Worm (Caenorhabditis elegans) whole organism, early embryonic: ENCODE data around the gene ZK675.4.
A peak's percentile ranks its signal among the peaks of the same experiment; 100 is the strongest.

ENCODE experiments used
- B0310.2 ChIP-seq: sonication (generic microtip); optimal IDR thresholded peaks from 2 replicates; lab custom pipeline; 2016; ENCODE audit warnings: mild to moderate bottlenecking, missing genetic modification characterization, missing compliant biosample characterization
- F13C5.2 ChIP-seq: sonication (generic microtip); optimal IDR thresholded peaks from 2 replicates; lab custom pipeline; 2017; ENCODE audit warnings: mild to moderate bottlenecking, missing genetic modification characterization, inconsistent platforms, missing compliant biosample characterization
- aly-1 ChIP-seq: sonication (generic microtip); optimal IDR thresholded peaks from 2 replicates; lab custom pipeline; 2016; ENCODE audit warnings: missing genetic modification characterization, missing compliant biosample characterization
- ama-1 ChIP-seq: fragments of 150-350 bp; optimal IDR thresholded peaks from 2 replicates; lab custom pipeline; 2014
- ceh-13 ChIP-seq: fragments of 200-800 bp; sonication (Bioruptor generic); optimal IDR thresholded peaks from 2 replicates; lab custom pipeline; 2018; ENCODE audit warnings: mild to moderate bottlenecking, missing genetic modification characterization, missing compliant biosample characterization
- ceh-36 ChIP-seq: sonication (generic microtip); optimal IDR thresholded peaks from 2 replicates; lab custom pipeline; 2016; ENCODE audit warnings: missing genetic modification characterization, inconsistent platforms, missing compliant biosample characterization
- ets-7 ChIP-seq: sonication (generic microtip); optimal IDR thresholded peaks from 2 replicates; lab custom pipeline; 2016; ENCODE audit warnings: missing genotype, missing genetic modification characterization, missing compliant biosample characterization
- flt-1 ChIP-seq: fragments of 200-800 bp; sonication (Bioruptor generic); IDR thresholded peaks from 2 replicates; pipeline ENCODE4 v1.3.6; 2022; ENCODE audit warnings: missing genetic modification characterization, missing compliant biosample characterization
- hmbx-1 ChIP-seq: sonication (generic microtip); optimal IDR thresholded peaks from 2 replicates; lab custom pipeline; 2016; ENCODE audit warnings: mild to moderate bottlenecking, missing genetic modification characterization, missing compliant biosample characterization
- hmg-4 ChIP-seq: fragments of 200-800 bp; sonication (Bioruptor generic); optimal IDR thresholded peaks from 2 replicates; lab custom pipeline; 2018; ENCODE audit warnings: mild to moderate bottlenecking, missing genetic modification characterization, missing compliant biosample characterization
- hnd-1 ChIP-seq: sonication (generic microtip); optimal IDR thresholded peaks from 2 replicates; lab custom pipeline; 2016; ENCODE audit warnings: missing genetic modification characterization, missing compliant biosample characterization
- pes-1 ChIP-seq: fragments of 200-800 bp; sonication (Bioruptor generic); IDR thresholded peaks from 2 replicates; pipeline ENCODE4 v1.3.6; 2022; ENCODE audit warnings: missing genetic modification reagents, missing genetic modification characterization, missing compliant biosample characterization
- scrt-1 ChIP-seq: fragments of 200-800 bp; sonication (Bioruptor generic); IDR thresholded peaks from 2 replicates; pipeline ENCODE4 v1.3.6; 2022; ENCODE audit warnings: missing genetic modification characterization, missing compliant biosample characterization
- sea-1 ChIP-seq: fragments of 200-800 bp; sonication (Bioruptor generic); conservative IDR thresholded peaks from 2 replicates; pipeline ENCODE4 v1.3.6; 2022; ENCODE audit warnings: missing genetic modification characterization, missing compliant biosample characterization
- tbx-11 ChIP-seq: fragments of 200-800 bp; sonication (Bioruptor generic); IDR thresholded peaks from 2 replicates; pipeline ENCODE4 v1.3.6; 2022; ENCODE audit warnings: missing genetic modification characterization, missing compliant biosample characterization
- tbx-37 ChIP-seq: fragments of 200-800 bp; sonication (Bioruptor generic); conservative IDR thresholded peaks from 2 replicates; pipeline ENCODE4 v1.3.6; 2022; ENCODE audit warnings: missing genetic modification reagents, missing genetic modification characterization, missing compliant biosample characterization
- tra-4 ChIP-seq: sonication (generic microtip); optimal IDR thresholded peaks from 2 replicates; lab custom pipeline; 2017; ENCODE audit warnings: missing genetic modification characterization, missing compliant biosample characterization

ZK675.4 gene

DNA sequence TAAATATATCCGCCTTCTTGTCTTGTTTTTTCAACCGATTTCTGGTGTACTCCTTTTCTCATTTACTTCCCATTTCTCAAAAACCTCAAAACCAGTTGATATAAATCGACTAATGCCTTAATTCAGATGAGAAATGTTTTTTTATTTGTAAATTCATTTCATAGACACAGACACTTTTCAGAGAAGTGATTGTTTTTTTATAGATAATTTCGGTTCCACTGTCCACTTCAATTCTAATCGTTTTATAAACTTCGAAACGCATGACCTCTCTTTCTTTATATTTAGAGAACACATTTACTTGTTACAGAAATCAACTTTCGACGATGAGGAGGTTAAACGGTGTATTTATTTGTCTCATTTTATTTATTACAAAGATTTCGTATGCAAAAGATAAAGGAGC is 29.7 kb downstream of the ZK675.4 start, which contains the start of gene ZK669.3:
Gene ZK669.3, plus strand, starts transcription at position 301 of the 400 bp plus-strand sequence.
- TF ChIP-seq B0310.2 (tag; lab: Kevin White, UChicago) (no peak), hmg-4 (GFP tag; lab: Kevin White, UChicago) (no peak), sea-1 (GFP tag; lab: Robert Waterston, UW) (no peak)

DNA sequence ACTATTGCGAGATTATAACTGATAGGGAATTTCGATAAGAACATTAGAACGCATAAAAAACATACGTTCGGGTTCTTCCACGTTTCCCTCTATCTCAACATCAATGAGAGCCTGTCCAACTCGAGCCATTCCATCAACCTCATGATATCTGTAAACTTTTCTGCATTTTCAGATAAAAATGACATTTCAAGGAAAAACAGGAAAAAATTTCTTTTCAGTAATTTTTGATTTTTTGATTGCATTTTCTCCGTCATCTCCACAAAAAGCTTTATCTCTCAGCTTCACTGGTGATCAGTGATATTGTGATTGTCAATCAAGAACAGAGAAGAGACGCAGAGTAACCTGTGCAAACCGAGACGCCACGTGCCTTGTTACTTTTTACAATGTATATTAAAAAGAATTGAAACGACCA is 33.2 kb downstream of the ZK675.4 start:
- TF ChIP-seq hmbx-1 (tag; lab: Kevin White, UChicago) (no peak), F13C5.2 (tag; lab: Kevin White, UChicago) (no peak), hnd-1 (tag; lab: Kevin White, UChicago) (no peak), tra-4 (tag; lab: Kevin White, UChicago) (no peak), ceh-36 (no peak), ama-1 (lab: Kevin White, UChicago) (no peak), tbx-37 (GFP tag; lab: Robert Waterston, UW) (no peak), tbx-11 (no peak), pes-1 (GFP tag; lab: Robert Waterston, UW) (no peak), flt-1 (GFP tag; lab: Robert Waterston, UW) (no peak)

DNA sequence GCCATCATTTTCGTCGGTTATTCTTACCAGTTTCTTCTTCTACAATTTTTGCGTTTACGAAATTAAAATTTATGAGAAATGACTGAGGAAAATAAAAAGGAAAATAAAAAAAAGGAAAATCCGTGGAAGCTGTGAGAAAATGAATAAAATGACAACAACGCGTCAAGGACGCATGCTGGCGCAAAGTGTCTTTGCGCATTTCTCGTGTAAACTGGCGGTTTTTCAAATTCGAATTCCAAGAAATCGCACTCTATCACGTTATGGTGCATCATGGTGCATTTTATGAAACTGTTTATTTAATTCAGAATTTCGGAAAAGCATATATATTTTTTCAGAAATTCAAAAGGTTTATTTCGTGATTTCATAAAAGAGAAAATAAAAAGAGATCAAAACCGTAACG is 34.1 kb downstream of the ZK675.4 start, which contains the start of gene dbt-1:
Gene dbt-1, minus strand, starts transcription at position 39 of the 400 bp plus-strand sequence.
- peak; percentile 3 for TF ChIP-seq F13C5.2 (tag; lab: Kevin White, UChicago)
- TF ChIP-seq tbx-11, result no peak
- TF ChIP-seq tra-4 (tag; lab: Kevin White, UChicago), result no peak

DNA sequence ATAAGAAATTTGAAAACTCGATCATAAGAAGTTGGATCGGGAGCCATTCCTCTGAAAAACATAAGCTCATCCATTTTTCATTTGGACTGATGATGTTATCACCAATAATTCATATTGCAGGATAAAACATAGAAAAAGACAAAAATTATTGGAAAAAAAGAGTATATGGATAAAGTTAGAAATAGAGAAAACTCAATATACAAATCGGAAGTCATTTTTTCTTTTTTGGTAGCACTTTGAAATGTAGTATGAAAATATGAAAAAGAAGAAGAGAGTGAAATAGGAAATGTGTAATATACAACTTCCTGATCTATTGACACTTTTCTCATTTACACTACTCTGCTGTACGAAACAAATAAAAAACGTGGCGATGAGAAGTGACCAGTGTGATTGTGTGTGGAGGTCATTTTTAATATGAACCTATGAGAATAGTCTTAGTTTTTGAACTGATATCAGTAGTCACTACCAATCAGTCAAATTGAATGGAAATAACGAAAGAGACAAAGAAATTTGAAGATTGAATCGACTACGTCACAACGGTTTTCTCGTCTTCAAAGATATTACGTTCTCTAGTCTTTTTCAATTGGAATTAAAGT is 35.8 kb downstream of the ZK675.4 start, which contains the start of gene ZK669.5:
Gene ZK669.5, minus strand, starts transcription at position 51 of the 596 bp plus-strand sequence.
- no peak for TF ChIP-seq tbx-37 (GFP tag; lab: Robert Waterston, UW)
- TF ChIP-seq hnd-1 (tag; lab: Kevin White, UChicago), result no peak
- no peak for TF ChIP-seq hmg-4 (GFP tag; lab: Kevin White, UChicago)
- TF ChIP-seq aly-1 (tag; lab: Kevin White, UChicago), result no peak
- TF ChIP-seq sea-1 (GFP tag; lab: Robert Waterston, UW), result no peak
- TF ChIP-seq ama-1 (lab: Kevin White, UChicago), result no peak
- no peak for TF ChIP-seq pes-1 (GFP tag; lab: Robert Waterston, UW)
- TF ChIP-seq ceh-36, result no peak
- TF ChIP-seq scrt-1 (GFP tag; lab: Robert Waterston, UW), result no peak
- TF ChIP-seq ceh-13 (GFP tag; lab: Kevin White, UChicago), result no peak
- no peak for TF ChIP-seq flt-1 (GFP tag; lab: Robert Waterston, UW)
- no peak for TF ChIP-seq ets-7
- TF ChIP-seq tbx-11, result no peak
- no peak for TF ChIP-seq tra-4 (tag; lab: Kevin White, UChicago)
- TF ChIP-seq hmbx-1 (tag; lab: Kevin White, UChicago), result no peak
- no peak for TF ChIP-seq F13C5.2 (tag; lab: Kevin White, UChicago)
- no peak for TF ChIP-seq B0310.2 (tag; lab: Kevin White, UChicago)

DNA sequence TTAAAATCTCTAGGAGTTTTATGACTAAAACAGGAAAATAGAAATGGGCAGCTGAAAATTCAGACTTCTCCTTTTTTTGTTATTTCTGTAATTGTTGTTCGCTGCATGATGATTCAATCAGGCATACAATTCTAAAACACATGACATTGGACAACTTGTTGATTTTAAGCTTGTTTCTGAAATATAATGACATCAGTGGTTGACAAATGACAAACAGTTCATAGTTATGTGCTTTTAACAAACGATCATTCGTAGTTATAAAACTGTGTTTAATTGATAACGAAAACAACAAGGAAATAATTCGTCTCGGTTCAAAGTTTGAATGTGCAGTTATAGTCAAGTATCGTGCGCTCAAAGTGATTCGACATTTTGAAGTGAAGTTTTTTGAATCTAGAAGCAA is 37.2 kb downstream of the ZK675.4 start:
- TF ChIP-seq hmg-4 (GFP tag; lab: Kevin White, UChicago), result no peak
- no peak for TF ChIP-seq tra-4 (tag; lab: Kevin White, UChicago)
- TF ChIP-seq hnd-1 (tag; lab: Kevin White, UChicago), result no peak
- TF ChIP-seq F13C5.2 (tag; lab: Kevin White, UChicago), result no peak
- TF ChIP-seq ama-1 (lab: Kevin White, UChicago), result no peak
- TF ChIP-seq ceh-36, result no peak
- TF ChIP-seq sea-1 (GFP tag; lab: Robert Waterston, UW), result no peak
- TF ChIP-seq pes-1 (GFP tag; lab: Robert Waterston, UW), result no peak
- no peak for TF ChIP-seq B0310.2 (tag; lab: Kevin White, UChicago)
- no peak for TF ChIP-seq ceh-13 (GFP tag; lab: Kevin White, UChicago)

DNA sequence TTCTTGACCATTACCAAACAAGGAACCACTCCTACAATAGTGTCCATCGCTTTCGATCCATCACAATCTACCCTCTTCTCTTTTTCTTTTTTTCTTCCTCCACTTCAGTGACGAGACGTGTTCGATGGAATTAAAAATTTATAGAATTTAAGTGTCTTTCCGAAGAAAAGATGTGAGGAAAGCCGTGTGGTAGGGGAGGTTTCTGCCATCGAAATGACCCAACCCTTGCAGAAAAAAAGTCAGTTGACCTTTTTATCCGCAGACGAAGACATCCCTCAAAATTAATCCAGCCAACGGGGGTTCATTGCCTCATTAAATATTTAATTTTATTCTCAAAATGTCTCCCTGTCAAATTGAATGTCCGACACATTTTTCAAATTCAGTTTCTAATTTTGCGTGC is 44.4 kb downstream of the ZK675.4 start:
- TF ChIP-seq tbx-11 (no peak), hnd-1 (tag; lab: Kevin White, UChicago) (no peak), sea-1 (GFP tag; lab: Robert Waterston, UW) (no peak), ama-1 (lab: Kevin White, UChicago) (no peak), aly-1 (tag; lab: Kevin White, UChicago) (no peak), scrt-1 (GFP tag; lab: Robert Waterston, UW) (no peak), ceh-13 (GFP tag; lab: Kevin White, UChicago) (no peak), ceh-36 (no peak), ets-7 (no peak), pes-1 (GFP tag; lab: Robert Waterston, UW) (no peak), hmg-4 (GFP tag; lab: Kevin White, UChicago) (no peak), tbx-37 (GFP tag; lab: Robert Waterston, UW) (no peak), flt-1 (GFP tag; lab: Robert Waterston, UW) (no peak)

DNA sequence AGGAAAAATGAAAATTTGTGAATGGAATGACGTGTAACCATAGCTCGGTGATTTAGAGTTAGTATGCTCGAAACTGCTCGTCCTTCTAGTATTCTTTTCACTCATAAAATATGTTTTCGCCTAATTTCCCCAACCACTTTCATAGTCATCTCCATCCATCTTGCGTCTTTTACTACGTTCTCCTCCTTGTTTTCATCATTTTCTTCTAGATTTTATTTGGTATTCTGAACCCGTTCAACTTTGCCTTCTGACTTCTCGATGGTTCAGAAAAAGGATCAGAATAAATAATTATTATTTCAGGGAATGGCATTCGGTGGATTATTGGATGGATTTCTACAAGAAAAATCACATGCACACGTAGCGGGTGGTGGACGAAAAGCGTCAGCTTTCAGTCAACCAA is 47.4 kb downstream of the ZK675.4 start, which contains the start of gene C04H4.1:
Gene C04H4.1, plus strand, starts transcription at position 301 of the 400 bp plus-strand sequence.
- TF ChIP-seq sea-1 (GFP tag; lab: Robert Waterston, UW) (no peak), aly-1 (tag; lab: Kevin White, UChicago) (no peak), ceh-36 (no peak), hmbx-1 (tag; lab: Kevin White, UChicago) (no peak), flt-1 (GFP tag; lab: Robert Waterston, UW) (no peak), tra-4 (tag; lab: Kevin White, UChicago) (no peak), hnd-1 (tag; lab: Kevin White, UChicago) (no peak), hmg-4 (GFP tag; lab: Kevin White, UChicago) (no peak), tbx-37 (GFP tag; lab: Robert Waterston, UW) (no peak), ceh-13 (GFP tag; lab: Kevin White, UChicago) (no peak), F13C5.2 (tag; lab: Kevin White, UChicago) (no peak), scrt-1 (GFP tag; lab: Robert Waterston, UW) (no peak), ama-1 (lab: Kevin White, UChicago) (no peak), B0310.2 (tag; lab: Kevin White, UChicago) (no peak), ets-7 (no peak), pes-1 (GFP tag; lab: Robert Waterston, UW) (no peak), tbx-11 (no peak)
